Worm (Caenorhabditis elegans) whole organism, L1 larva: ENCODE data around the gene fbxb-55.

Experiments
- Y116A8C.19 ChIP-seq: sonication (generic microtip); optimal IDR thresholded peaks from 2 replicates; lab custom pipeline; 2016; ENCODE audit warnings: missing compliant biosample characterization, missing genetic modification characterization, borderline replicate concordance
- dpl-1 ChIP-seq, 3 experiments: fragments of 150-350 bp in 2 of 3; sonication (generic microtip) in 1 of 3; optimal IDR thresholded peaks; 2 replicates each; lab custom pipeline; 2014 to 2017; ENCODE audit warnings: missing biosample characterization in 3 of 3, missing genetic modification characterization in 3 of 3, missing genetic modification reagents in 3 of 3
- zag-1 ChIP-seq: fragments of 150-350 bp; optimal IDR thresholded peaks from 2 replicates; lab custom pipeline; 2014; ENCODE audit warnings: missing biosample characterization, missing genetic modification characterization

DNA sequence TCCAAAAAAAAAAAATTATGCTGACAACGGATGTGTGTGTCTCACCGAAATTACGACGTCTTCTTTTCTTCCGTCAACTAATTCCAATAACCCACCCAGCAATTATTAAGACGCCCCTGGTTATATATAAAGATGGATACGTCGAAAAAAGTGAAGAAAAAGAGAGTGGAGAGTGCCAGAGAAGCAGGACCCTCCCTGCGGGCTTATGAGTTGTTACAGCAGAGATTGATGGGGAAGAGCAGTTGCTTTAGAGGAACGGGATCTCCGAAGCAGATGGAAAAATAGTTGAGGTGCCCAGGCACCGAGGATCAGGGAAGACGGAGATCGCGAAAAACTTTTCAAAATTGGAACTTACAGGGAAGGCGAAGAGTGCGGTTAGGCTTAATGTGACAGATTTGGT, 13.3 kb upstream of the fbxb-55 start:
- no peak for TF ChIP-seq zag-1 (tag; lab: Kevin White, UChicago)
- TF ChIP-seq dpl-1 (GFP tag; optimal IDR thresholded peaks at IDR 0.05; lab: Kevin White, UChicago): no peak
- no peak for TF ChIP-seq Y116A8C.19 (tag; lab: Kevin White, UChicago)
